Worm (Caenorhabditis elegans) whole organism, L1 larva: Measurements from ENCODE around the gene T24A6.16.

Experiments
- C16A3.4 ChIP-seq: fragments of 150-350 bp; optimal IDR thresholded peaks from 2 replicates; lab custom pipeline; 2014; ENCODE audit warnings: missing biosample characterization, missing genetic modification characterization
- F16B12.6 ChIP-seq: fragments of 150-350 bp; optimal IDR thresholded peaks from 2 replicates; lab custom pipeline; 2014; ENCODE audit warnings: missing biosample characterization, missing genetic modification characterization
- Y116A8C.19 ChIP-seq: sonication (generic microtip); optimal IDR thresholded peaks from 2 replicates; lab custom pipeline; 2016; ENCODE audit warnings: missing compliant biosample characterization, missing genetic modification characterization, borderline replicate concordance
- aly-2 ChIP-seq: fragments of 150-350 bp; optimal IDR thresholded peaks from 2 replicates; lab custom pipeline; 2014; ENCODE audit warnings: missing biosample characterization, missing genetic modification characterization
- ama-1 ChIP-seq: fragments of 150-350 bp; optimal IDR thresholded peaks from 2 replicates; lab custom pipeline; 2014
- blmp-1 ChIP-seq: fragments of 150-350 bp; optimal IDR thresholded peaks from 2 replicates; lab custom pipeline; 2014; ENCODE audit warnings: missing biosample characterization, missing genetic modification characterization
- ceh-8 ChIP-seq: fragments of 200-800 bp; sonication (Bioruptor generic); optimal IDR thresholded peaks from 2 replicates; lab custom pipeline; 2018; ENCODE audit warnings: mild to moderate bottlenecking, missing genetic modification characterization, moderate library complexity, missing compliant biosample characterization
- ces-1 ChIP-seq: fragments of 150-350 bp; optimal IDR thresholded peaks from 2 replicates; lab custom pipeline; 2014; ENCODE audit warnings: missing biosample characterization, missing genetic modification reagents, missing genetic modification characterization
- elt-2 ChIP-seq: sonication (generic microtip); optimal IDR thresholded peaks from 2 replicates; lab custom pipeline; 2016; ENCODE audit warnings: missing genetic modification characterization, mild to moderate bottlenecking, inconsistent platforms, missing compliant biosample characterization, missing genetic modification reagents
- elt-3 ChIP-seq, 6 experiments: fragments of 150-350 bp in 1 of 6; sonication (generic microtip); optimal IDR thresholded peaks; 2 replicates each; lab custom pipeline; 2017 to 2018; ENCODE audit warnings: missing biosample characterization in 6 of 6, missing genetic modification characterization in 6 of 6, inconsistent platforms in 1 of 6
- fkh-10 ChIP-seq: sonication (generic microtip); optimal IDR thresholded peaks from 2 replicates; lab custom pipeline; 2017; ENCODE audit warnings: missing biosample characterization, missing genetic modification reagents, missing genetic modification characterization
- fkh-4 ChIP-seq: sonication (generic microtip); optimal IDR thresholded peaks from 2 replicates; lab custom pipeline; 2016; ENCODE audit warnings: missing compliant biosample characterization, missing genetic modification characterization, borderline replicate concordance
- fos-1 ChIP-seq: fragments of 150-350 bp; optimal IDR thresholded peaks from 2 replicates; lab custom pipeline; 2014; ENCODE audit warnings: missing biosample characterization, missing genetic modification characterization
- grh-1 ChIP-seq: fragments of 200-800 bp; sonication (Bioruptor generic); IDR thresholded peaks from 2 replicates; pipeline ENCODE4 v1.3.6; 2022; ENCODE audit warnings: missing genetic modification reagents, missing genetic modification characterization, missing compliant biosample characterization
- hlh-4 ChIP-seq: sonication (generic microtip); optimal IDR thresholded peaks from 2 replicates; lab custom pipeline; 2016; ENCODE audit warnings: mild to moderate bottlenecking, missing genetic modification characterization, missing compliant biosample characterization
- lir-3 ChIP-seq: sonication (generic microtip); optimal IDR thresholded peaks from 2 replicates; lab custom pipeline; 2016; ENCODE audit warnings: mild to moderate bottlenecking, missing genetic modification characterization, moderate library complexity, missing compliant biosample characterization; ENCODE audit not compliant: poor library complexity
- mef-2 ChIP-seq: fragments of 150-350 bp; optimal IDR thresholded peaks from 2 replicates; lab custom pipeline; 2014; ENCODE audit warnings: missing biosample characterization, missing genetic modification characterization
- mep-1 ChIP-seq: fragments of 150-350 bp; optimal IDR thresholded peaks from 2 replicates; lab custom pipeline; 2014; ENCODE audit warnings: missing biosample characterization, missing genetic modification characterization
- nhr-19 ChIP-seq: fragments of 200-800 bp; sonication (Bioruptor generic); conservative IDR thresholded peaks from 2 replicates; pipeline ENCODE4 v1.3.6; 2022; ENCODE audit warnings: missing genetic modification characterization, missing compliant biosample characterization
- nhr-237 ChIP-seq: fragments of 150-350 bp; optimal IDR thresholded peaks from 2 replicates; lab custom pipeline; 2014; ENCODE audit warnings: missing biosample characterization, missing genetic modification characterization
- nhr-76 ChIP-seq: sonication (generic microtip); optimal IDR thresholded peaks from 2 replicates; lab custom pipeline; 2017; ENCODE audit warnings: missing biosample characterization, missing genetic modification characterization
- nhr-84 ChIP-seq: sonication (generic microtip); optimal IDR thresholded peaks from 2 replicates; lab custom pipeline; 2017; ENCODE audit warnings: missing biosample characterization, missing genetic modification characterization
- nhr-85 ChIP-seq: sonication (generic microtip); peaks from one replicate; lab custom pipeline; 2016; ENCODE audit warnings: missing genetic modification characterization, inconsistent platforms, missing compliant biosample characterization
- pag-3 ChIP-seq: sonication (generic microtip); optimal IDR thresholded peaks from 2 replicates; lab custom pipeline; 2017; ENCODE audit warnings: missing genetic modification characterization, mild to moderate bottlenecking, missing compliant biosample characterization, antibody characterized with exemption, borderline replicate concordance; ENCODE audit not compliant: insufficient read depth
- rnt-1 ChIP-seq: sonication (generic microtip); optimal IDR thresholded peaks from 2 replicates; lab custom pipeline; 2016; ENCODE audit warnings: mild to moderate bottlenecking, missing genetic modification characterization, moderate library complexity, missing compliant biosample characterization
- snpc-4 ChIP-seq: fragments of 150-350 bp; optimal IDR thresholded peaks from 2 replicates; lab custom pipeline; 2014; ENCODE audit warnings: missing biosample characterization, missing genetic modification characterization
- snu-23 ChIP-seq: sonication (generic microtip); optimal IDR thresholded peaks from 2 replicates; lab custom pipeline; 2016; ENCODE audit warnings: missing genetic modification characterization, missing compliant biosample characterization
- sptf-1 ChIP-seq: fragments of 150-350 bp; optimal IDR thresholded peaks from 2 replicates; lab custom pipeline; 2014; ENCODE audit warnings: missing biosample characterization, missing genetic modification characterization
- sup-37 ChIP-seq: fragments of 200-800 bp; sonication (Bioruptor generic); optimal IDR thresholded peaks from 2 replicates; lab custom pipeline; 2018; ENCODE audit warnings: mild to moderate bottlenecking, missing genetic modification characterization, missing compliant biosample characterization
- swsn-7 ChIP-seq: sonication (generic microtip); optimal IDR thresholded peaks from 2 replicates; lab custom pipeline; 2016; ENCODE audit warnings: missing genetic modification characterization, missing compliant biosample characterization
- tbx-2 ChIP-seq: sonication (generic microtip); optimal IDR thresholded peaks from 2 replicates; lab custom pipeline; 2016; ENCODE audit warnings: missing genetic modification characterization, missing compliant biosample characterization
- tlp-1 ChIP-seq: fragments of 150-350 bp; optimal IDR thresholded peaks from 2 replicates; lab custom pipeline; 2014; ENCODE audit warnings: missing biosample characterization, missing genetic modification characterization
- unc-130 ChIP-seq: fragments of 150-350 bp; optimal IDR thresholded peaks from 2 replicates; lab custom pipeline; 2017; ENCODE audit warnings: missing biosample characterization, missing genetic modification characterization, inconsistent platforms
- unc-86 ChIP-seq: sonication (generic microtip); optimal IDR thresholded peaks from 2 replicates; lab custom pipeline; 2016; ENCODE audit warnings: missing genetic modification characterization, missing compliant biosample characterization
- vab-15 ChIP-seq: sonication (generic microtip); optimal IDR thresholded peaks from 2 replicates; lab custom pipeline; 2017; ENCODE audit warnings: missing genotype, mild to moderate bottlenecking, missing genetic modification characterization, missing compliant biosample characterization
- zag-1 ChIP-seq: fragments of 150-350 bp; optimal IDR thresholded peaks from 2 replicates; lab custom pipeline; 2014; ENCODE audit warnings: missing biosample characterization, missing genetic modification characterization
- ztf-11 ChIP-seq, 2 experiments: sonication (generic microtip); optimal IDR thresholded peaks; 2 replicates each; lab custom pipeline; 2016 to 2017; ENCODE audit warnings: missing genetic modification characterization in 2 of 2, missing biosample characterization in 1 of 2, missing compliant biosample characterization in 1 of 2
- ztf-4 ChIP-seq: fragments of 150-350 bp; optimal IDR thresholded peaks from 2 replicates; lab custom pipeline; 2014; ENCODE audit warnings: missing biosample characterization, missing genetic modification characterization

The T24A6.16 gene

DNA sequence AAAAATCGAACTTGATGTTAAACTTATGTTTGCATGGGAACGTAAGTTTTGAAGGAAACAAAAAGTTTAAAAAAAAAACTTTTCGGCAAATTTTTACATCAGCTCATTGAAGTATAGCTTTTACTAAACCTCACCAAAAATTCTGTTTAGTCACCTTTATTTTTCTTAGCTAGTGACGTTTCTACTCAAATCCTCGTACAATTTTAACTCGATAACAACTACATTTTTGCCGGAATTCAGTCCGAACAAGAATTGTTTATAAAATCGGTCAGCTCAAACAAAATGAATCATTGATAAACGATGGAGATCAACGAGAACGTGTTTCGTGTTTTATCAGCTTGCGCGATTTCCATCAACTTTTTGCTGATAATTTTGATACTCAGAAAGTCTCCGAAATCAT lies 35.8 kb downstream of the T24A6.16 start, which contains the start of gene str-260:
Gene str-260, plus strand, starts transcription at position 301 of the 400 bp plus-strand sequence.
- no peak for TF ChIP-seq rnt-1
- TF ChIP-seq grh-1 (GFP tag; lab: Robert Waterston, UW): no peak
- no peak for TF ChIP-seq sptf-1 (tag; lab: Kevin White, UChicago)
- no peak for TF ChIP-seq sup-37 (GFP tag; lab: Kevin White, UChicago)
- TF ChIP-seq ces-1: no peak
- TF ChIP-seq tlp-1 (tag; lab: Kevin White, UChicago): no peak
- no peak for TF ChIP-seq Y116A8C.19 (tag; lab: Kevin White, UChicago)
- TF ChIP-seq elt-3 (tag; optimal IDR thresholded peaks at IDR 0.05; lab: Kevin White, UChicago): no peak
- TF ChIP-seq fkh-4 (tag; lab: Kevin White, UChicago): no peak
- TF ChIP-seq pag-3 (tag; lab: Kevin White, UChicago): no peak
- TF ChIP-seq swsn-7 (tag; lab: Kevin White, UChicago): no peak

DNA sequence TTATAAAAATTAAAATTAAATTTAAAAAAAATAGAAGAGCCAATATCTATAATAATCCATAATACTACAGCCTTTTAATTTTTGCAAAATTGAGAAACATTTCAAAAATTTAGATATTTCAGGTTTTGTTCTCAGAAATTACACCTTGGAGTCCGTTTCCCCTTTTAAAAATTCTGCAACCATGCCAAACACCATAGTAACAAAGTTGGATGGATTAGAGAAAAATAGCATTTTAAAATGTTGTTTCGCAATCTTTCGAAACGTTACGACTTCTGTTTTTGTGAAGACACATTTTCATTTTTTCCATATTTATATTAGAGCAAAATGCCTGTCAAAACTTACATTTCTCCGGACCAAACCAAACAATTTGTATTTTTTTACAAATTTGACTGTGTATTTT lies 37.8 kb downstream of the T24A6.16 start, which contains the start of gene T24A6.7:
Gene T24A6.7, plus strand, starts transcription at position 301 of the 400 bp plus-strand sequence.
- TF ChIP-seq lir-3: no peak
- no peak for TF ChIP-seq C16A3.4 (tag; lab: Kevin White, UChicago)
- TF ChIP-seq sptf-1 (tag; lab: Kevin White, UChicago): no peak
- no peak for TF ChIP-seq elt-2 (tag; lab: Kevin White, UChicago)
- TF ChIP-seq mef-2 (tag; lab: Kevin White, UChicago): no peak
- no peak for TF ChIP-seq tlp-1 (tag; lab: Kevin White, UChicago)
- no peak for TF ChIP-seq nhr-237 (tag; lab: Kevin White, UChicago)

DNA sequence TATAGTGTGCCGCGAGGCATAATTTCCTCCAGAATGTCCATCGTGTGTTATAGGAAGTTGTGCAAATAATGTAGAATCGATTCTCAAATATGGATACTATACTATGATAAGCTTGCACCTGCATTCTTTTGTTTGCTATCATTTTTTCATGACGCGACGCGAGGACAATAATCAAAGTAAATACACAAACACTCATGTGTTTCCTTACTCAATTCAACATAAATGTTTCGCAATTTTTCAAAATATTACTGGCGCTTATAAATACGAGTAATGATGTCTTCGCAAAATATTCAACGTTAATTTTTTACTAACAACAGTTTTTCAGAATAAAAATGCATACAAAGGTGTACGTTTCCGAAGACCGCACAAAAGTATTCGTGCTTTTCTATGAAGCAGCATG lies 39.5 kb downstream of the T24A6.16 start, which contains the start of gene irg-1:
Gene irg-1, plus strand, starts transcription at position 326 of the 400 bp plus-strand sequence.
- TF ChIP-seq blmp-1 (tag; lab: Kevin White, UChicago): no peak
- TF ChIP-seq vab-15 (tag; lab: Kevin White, UChicago): no peak
- peak; percentile 37 for TF ChIP-seq elt-2 (tag; lab: Kevin White, UChicago)
- no peak for TF ChIP-seq snpc-4 (tag; lab: Kevin White, UChicago)
- no peak for TF ChIP-seq aly-2 (tag; lab: Kevin White, UChicago)
- no peak for TF ChIP-seq sup-37 (GFP tag; lab: Kevin White, UChicago)

DNA sequence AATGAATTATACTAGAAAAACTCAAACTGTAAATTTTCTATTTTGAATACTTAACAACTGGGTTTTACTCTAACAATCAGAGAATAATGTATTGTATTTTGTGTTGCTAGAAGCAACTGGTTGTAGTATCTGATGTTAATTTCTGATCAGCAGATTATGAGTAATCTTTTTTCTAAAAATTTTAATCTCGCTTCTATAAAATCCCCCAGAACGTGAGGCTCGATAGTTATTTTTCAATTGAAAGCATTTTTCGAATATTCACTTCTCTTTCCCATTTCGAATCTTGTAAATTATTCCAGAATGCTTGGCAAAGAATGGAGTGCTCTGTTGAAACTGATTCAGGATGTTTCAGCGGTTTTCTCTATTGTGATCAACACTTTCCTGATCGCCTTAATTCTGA lies 44.8 kb downstream of the T24A6.16 start, which contains the start of gene str-227:
Gene str-227, plus strand, starts transcription at position 301 of the 400 bp plus-strand sequence.
- TF ChIP-seq hlh-4 (tag; lab: Kevin White, UChicago): no peak
- TF ChIP-seq sup-37 (GFP tag; lab: Kevin White, UChicago): no peak
- TF ChIP-seq fkh-10: no peak
- no peak for TF ChIP-seq ama-1 (lab: Kevin White, UChicago)
- TF ChIP-seq ztf-4 (tag; lab: Kevin White, UChicago): no peak
- no peak for TF ChIP-seq Y116A8C.19 (tag; lab: Kevin White, UChicago)
- TF ChIP-seq ceh-8 (GFP tag; lab: Kevin White, UChicago): no peak

DNA sequence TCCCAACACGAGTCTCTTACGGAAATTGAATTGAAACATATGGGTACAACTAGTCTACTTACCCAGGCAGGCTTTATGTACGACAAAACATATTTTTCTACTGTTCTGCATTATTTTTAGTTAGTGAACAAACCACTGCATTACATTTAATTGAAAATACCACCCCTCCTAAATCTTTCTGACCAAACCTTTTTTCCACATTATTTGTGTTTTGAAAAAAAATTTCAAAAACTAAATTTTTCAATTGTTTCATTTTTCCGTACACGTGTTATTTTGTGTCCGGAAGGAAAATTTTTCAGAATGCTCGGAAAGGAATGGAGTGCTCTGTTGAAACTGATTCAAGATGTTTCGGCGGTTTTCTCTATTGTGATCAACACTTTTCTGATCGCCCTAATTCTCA lies 50.3 kb downstream of the T24A6.16 start, which contains the start of gene str-226:
Gene str-226, plus strand, starts transcription at position 301 of the 400 bp plus-strand sequence.
- no peak for TF ChIP-seq nhr-85
- no peak for TF ChIP-seq nhr-76
- no peak for TF ChIP-seq F16B12.6 (tag; lab: Kevin White, UChicago)
- no peak for TF ChIP-seq nhr-19 (GFP tag; lab: Robert Waterston, UW)
- TF ChIP-seq unc-130 (tag; lab: Kevin White, UChicago): no peak
- TF ChIP-seq unc-86 (tag; lab: Kevin White, UChicago): no peak
- no peak for TF ChIP-seq fos-1 (tag; lab: Kevin White, UChicago)
- no peak for TF ChIP-seq mep-1 (tag; lab: Kevin White, UChicago)
- no peak for TF ChIP-seq snpc-4 (tag; lab: Kevin White, UChicago)
- TF ChIP-seq nhr-84 (tag; lab: Kevin White, UChicago): no peak
- TF ChIP-seq lir-3: no peak
- TF ChIP-seq snu-23 (GFP tag; lab: Kevin White, UChicago): no peak
- TF ChIP-seq zag-1 (tag; lab: Kevin White, UChicago): no peak
- TF ChIP-seq ztf-11 (tag; optimal IDR thresholded peaks at IDR 0.05; lab: Kevin White, UChicago): no peak
- TF ChIP-seq sup-37 (GFP tag; lab: Kevin White, UChicago): no peak
- no peak for TF ChIP-seq tbx-2 (tag; lab: Kevin White, UChicago)
- TF ChIP-seq ceh-8 (GFP tag; lab: Kevin White, UChicago): no peak
- TF ChIP-seq, all 84 proteins: peak for 0
